Fruit fly (Drosophila melanogaster) whole organism, embryonic: ENCODE results near the gene PPP4R2r.

ENCODE experiments used
- Adf1 ChIP-seq: fragments of 200-800 bp; sonication (Bioruptor generic); IDR thresholded peaks from 2 replicates; pipeline ENCODE4 v1.3.6; 2022; ENCODE audit warnings: missing biosample characterization, missing genetic modification characterization
- Atf-2 ChIP-seq: fragments of 200-800 bp; sonication (Bioruptor generic); optimal IDR thresholded peaks from 2 replicates; lab custom pipeline; 2016; ENCODE audit warnings: missing biosample characterization, missing genetic modification characterization
- Bdp1 ChIP-seq: fragments of 200-800 bp; sonication (Bioruptor generic); optimal IDR thresholded peaks from 3 replicates; lab custom pipeline; 2016; ENCODE audit warnings: missing biosample characterization, missing genetic modification characterization
- Blimp-1 ChIP-seq: fragments of 200-800 bp; sonication (Bioruptor generic); optimal IDR thresholded peaks from 3 replicates; lab custom pipeline; 2018; ENCODE audit warnings: missing biosample characterization, missing genetic modification characterization, mild to moderate bottlenecking, moderate library complexity, missing genetic modification reagents
- CG1024 ChIP-seq: fragments of 200-800 bp; sonication (Bioruptor generic); IDR thresholded peaks from 2 replicates; pipeline ENCODE4 v1.3.6; 2022; ENCODE audit warnings: missing biosample characterization, missing genetic modification characterization
- CG10366 ChIP-seq: fragments of 200-800 bp; sonication (Bioruptor generic); IDR thresholded peaks from 2 replicates; pipeline ENCODE4 v1.3.6; 2022; ENCODE audit warnings: missing biosample characterization, missing genetic modification characterization
- CG12071 ChIP-seq: fragments of 200-800 bp; sonication (Bioruptor generic); optimal IDR thresholded peaks from 3 replicates; lab custom pipeline; 2018; ENCODE audit warnings: missing biosample characterization, mild to moderate bottlenecking, missing genetic modification characterization
- CG14710 ChIP-seq: fragments of 200-800 bp; sonication (Bioruptor generic); optimal IDR thresholded peaks from 3 replicates; lab custom pipeline; 2019; ENCODE audit warnings: missing biosample characterization, mild to moderate bottlenecking, missing genetic modification characterization, moderate library complexity
- CG15696 ChIP-seq: fragments of 200-800 bp; sonication (Bioruptor generic); optimal IDR thresholded peaks from 2 replicates; lab custom pipeline; 2019; ENCODE audit warnings: missing biosample characterization, mild to moderate bottlenecking, missing genetic modification characterization, moderate library complexity
- CG1603 ChIP-seq: fragments of 200-800 bp; sonication (Bioruptor generic); optimal IDR thresholded peaks from 2 replicates; lab custom pipeline; 2019; ENCODE audit warnings: missing biosample characterization, mild to moderate bottlenecking, missing genetic modification characterization, moderate library complexity
- CG17186 ChIP-seq: fragments of 200-800 bp; sonication (Bioruptor generic); optimal IDR thresholded peaks from 3 replicates; lab custom pipeline; 2017; ENCODE audit warnings: missing biosample characterization, missing genetic modification reagents, missing genetic modification characterization
- CG17385 ChIP-seq: fragments of 200-800 bp; sonication (Bioruptor generic); optimal IDR thresholded peaks from 3 replicates; lab custom pipeline; 2018; ENCODE audit warnings: missing biosample characterization, mild to moderate bottlenecking, missing genetic modification characterization
- CG18011 ChIP-seq: fragments of 200-800 bp; sonication (Bioruptor generic); optimal IDR thresholded peaks from 2 replicates; lab custom pipeline; 2017; ENCODE audit warnings: missing biosample characterization, missing genetic modification characterization, mild to moderate bottlenecking, moderate library complexity, missing genotype
- CG18764 ChIP-seq: fragments of 200-800 bp; sonication (Bioruptor generic); optimal IDR thresholded peaks from 3 replicates; lab custom pipeline; 2016; ENCODE audit warnings: missing biosample characterization, missing genetic modification characterization
- CG2116 ChIP-seq: fragments of 200-800 bp; sonication (Bioruptor generic); optimal IDR thresholded peaks from 3 replicates; lab custom pipeline; 2018; ENCODE audit warnings: missing biosample characterization, mild to moderate bottlenecking, missing genetic modification characterization
- CG2199 ChIP-seq: fragments of 200-800 bp; sonication (Bioruptor generic); IDR thresholded peaks from 3 replicates; pipeline ENCODE4 v1.3.6; 2022; ENCODE audit warnings: missing biosample characterization, missing genetic modification characterization
- CG4404 ChIP-seq: fragments of 200-800 bp; sonication (Bioruptor generic); IDR thresholded peaks from 2 replicates; pipeline ENCODE4 v1.3.6; 2022; ENCODE audit warnings: missing biosample characterization, missing genetic modification characterization
- CG4424 ChIP-seq: fragments of 200-800 bp; sonication (Bioruptor generic); optimal IDR thresholded peaks from 3 replicates; lab custom pipeline; 2016; ENCODE audit warnings: missing biosample characterization, missing genetic modification characterization
- CG4854 ChIP-seq: fragments of 200-800 bp; sonication (Bioruptor generic); optimal IDR thresholded peaks from 2 replicates; lab custom pipeline; 2016; ENCODE audit warnings: missing biosample characterization, missing genetic modification characterization, inconsistent platforms
- CG6689 ChIP-seq: fragments of 200-800 bp; sonication (Bioruptor generic); IDR thresholded peaks from 2 replicates; pipeline ENCODE4 v1.3.6; 2022; ENCODE audit warnings: missing biosample characterization, missing genetic modification characterization
- CG6813 ChIP-seq: fragments of 200-800 bp; sonication (Bioruptor generic); optimal IDR thresholded peaks from 2 replicates; lab custom pipeline; 2017; ENCODE audit warnings: missing biosample characterization, missing genetic modification characterization, mild to moderate bottlenecking, moderate library complexity, missing genetic modification reagents
- CG7745 ChIP-seq: fragments of 200-800 bp; sonication (Bioruptor generic); optimal IDR thresholded peaks from 2 replicates; lab custom pipeline; 2018; ENCODE audit warnings: missing biosample characterization, mild to moderate bottlenecking, missing genetic modification characterization, moderate library complexity
- CG7963 ChIP-seq: fragments of 200-800 bp; sonication (Bioruptor generic); IDR thresholded peaks from 3 replicates; pipeline ENCODE4 v1.3.6; 2022; ENCODE audit warnings: missing biosample characterization, missing genetic modification characterization; ENCODE audit not compliant: partially characterized antibody
- CG8281 ChIP-seq: fragments of 200-800 bp; sonication (Bioruptor generic); optimal IDR thresholded peaks from 2 replicates; lab custom pipeline; 2018; ENCODE audit warnings: missing biosample characterization, mild to moderate bottlenecking, missing genetic modification characterization, moderate library complexity
- CG9876 ChIP-seq: fragments of 200-800 bp; sonication (Bioruptor generic); optimal IDR thresholded peaks from 2 replicates; lab custom pipeline; 2016; ENCODE audit warnings: missing biosample characterization, missing genetic modification characterization
- HLH4C ChIP-seq: fragments of 200-800 bp; sonication (Bioruptor generic); IDR thresholded peaks from 3 replicates; pipeline ENCODE4 v1.3.6; 2022; ENCODE audit warnings: missing biosample characterization, missing genetic modification characterization; ENCODE audit not compliant: partially characterized antibody
- Hr3 ChIP-seq: fragments of 200-800 bp; sonication (Bioruptor generic); optimal IDR thresholded peaks from 3 replicates; lab custom pipeline; 2016; ENCODE audit warnings: missing biosample characterization, missing genetic modification characterization
- Lpt ChIP-seq: fragments of >200 bp; optimal IDR thresholded peaks from 2 replicates; lab custom pipeline; 2018; ENCODE audit warnings: missing biosample characterization, missing genetic modification characterization
- Mrtf ChIP-seq: fragments of 200-800 bp; sonication (Bioruptor generic); IDR thresholded peaks from 3 replicates; pipeline ENCODE4 v1.3.6; 2022; ENCODE audit warnings: missing biosample characterization, missing genetic modification characterization
- Neu2 ChIP-seq: fragments of 200-800 bp; sonication (Bioruptor generic); optimal IDR thresholded peaks from 3 replicates; lab custom pipeline; 2016; ENCODE audit warnings: missing biosample characterization, missing genetic modification characterization, borderline replicate concordance
- Nf-YC ChIP-seq: fragments of 200-800 bp; optimal IDR thresholded peaks from 3 replicates; lab custom pipeline; 2019; ENCODE audit warnings: missing biosample characterization, mild to moderate bottlenecking, missing genetic modification characterization, moderate library complexity
- Oaz ChIP-seq: fragments of 200-800 bp; sonication (Bioruptor generic); IDR thresholded peaks from 2 replicates; pipeline ENCODE4 v1.3.6; 2022; ENCODE audit warnings: missing biosample characterization, missing genetic modification characterization
- Poxn ChIP-seq: fragments of 200-800 bp; sonication (Bioruptor generic); IDR thresholded peaks from 2 replicates; pipeline ENCODE4 v1.3.6; 2022; ENCODE audit warnings: missing biosample characterization, missing genetic modification characterization
- Six4 ChIP-seq: fragments of 200-800 bp; sonication (Bioruptor generic); optimal IDR thresholded peaks from 2 replicates; lab custom pipeline; 2016; ENCODE audit warnings: missing biosample characterization, missing genetic modification characterization
- Sox100B ChIP-seq: fragments of 200-800 bp; sonication (Bioruptor generic); optimal IDR thresholded peaks from 3 replicates; lab custom pipeline; 2018; ENCODE audit warnings: missing biosample characterization, mild to moderate bottlenecking, missing genetic modification characterization
- Spps ChIP-seq: fragments of 200-800 bp; sonication (Bioruptor generic); optimal IDR thresholded peaks from 2 replicates; lab custom pipeline; 2018; ENCODE audit warnings: missing biosample characterization, mild to moderate bottlenecking, missing genetic modification characterization
- bsh ChIP-seq, 2 experiments: fragments of 200-800 bp; sonication (Bioruptor generic); optimal IDR thresholded peaks; 2 replicates each; lab custom pipeline; 2017 to 2018; ENCODE audit warnings: mild to moderate bottlenecking in 2 of 2, missing biosample characterization in 2 of 2, missing genetic modification characterization in 2 of 2, moderate library complexity in 1 of 2
- cwo ChIP-seq: fragments of 200-800 bp; sonication (Bioruptor generic); optimal IDR thresholded peaks from 3 replicates; lab custom pipeline; 2017; ENCODE audit warnings: missing biosample characterization, missing genetic modification characterization, mild to moderate bottlenecking, moderate library complexity, missing genetic modification reagents
- hth ChIP-seq: fragments of >200 bp; optimal IDR thresholded peaks from 2 replicates; lab custom pipeline; 2017; ENCODE audit warnings: inconsistent platforms
- klu ChIP-seq: fragments of 200-800 bp; sonication (Bioruptor generic); IDR thresholded peaks from 2 replicates; pipeline ENCODE4 v1.3.6; 2022; ENCODE audit warnings: missing biosample characterization, missing genetic modification characterization
- nau ChIP-seq: fragments of 200-800 bp; sonication (Bioruptor generic); optimal IDR thresholded peaks from 3 replicates; lab custom pipeline; 2017; ENCODE audit warnings: missing biosample characterization, mild to moderate bottlenecking, missing genetic modification characterization, missing genetic modification reagents
- psq ChIP-seq: fragments of 200-800 bp; sonication (Bioruptor generic); optimal IDR thresholded peaks from 2 replicates; lab custom pipeline; 2017; ENCODE audit warnings: missing biosample characterization, missing genetic modification characterization
- ranshi ChIP-seq: fragments of 200-800 bp; sonication (Bioruptor generic); IDR thresholded peaks from 2 replicates; pipeline ENCODE4 v1.3.6; 2022; ENCODE audit warnings: missing biosample characterization, missing genetic modification characterization
- rib ChIP-seq: fragments of 200-800 bp; sonication (Bioruptor generic); IDR thresholded peaks from 2 replicates; pipeline ENCODE4 v1.3.6; 2022; ENCODE audit warnings: missing biosample characterization, missing genetic modification characterization
- sim ChIP-seq: fragments of 200-800 bp; sonication (Bioruptor generic); IDR thresholded peaks from 2 replicates; pipeline ENCODE4 v1.3.6; 2022; ENCODE audit warnings: missing biosample characterization, missing genetic modification characterization
- sima ChIP-seq: fragments of 200-800 bp; sonication (Bioruptor generic); optimal IDR thresholded peaks from 2 replicates; lab custom pipeline; 2016; ENCODE audit warnings: missing biosample characterization, missing genetic modification characterization
- sisA ChIP-seq: fragments of 200-800 bp; sonication (Bioruptor generic); IDR thresholded peaks from 2 replicates; pipeline ENCODE4 v1.3.6; 2022; ENCODE audit warnings: missing biosample characterization, missing genetic modification characterization
- so ChIP-seq: fragments of 200-800 bp; sonication (Bioruptor generic); IDR thresholded peaks from 3 replicates; pipeline ENCODE4 v1.3.6; 2022; ENCODE audit warnings: missing biosample characterization, missing genetic modification characterization
- sqz ChIP-seq: fragments of 200-800 bp; sonication (Bioruptor generic); optimal IDR thresholded peaks from 3 replicates; lab custom pipeline; 2018; ENCODE audit warnings: missing biosample characterization, mild to moderate bottlenecking, missing genetic modification characterization
- toy ChIP-seq: fragments of 200-800 bp; sonication (Bioruptor generic); IDR thresholded peaks from 2 replicates; pipeline ENCODE4 v1.3.6; 2022; ENCODE audit warnings: missing biosample characterization, missing genetic modification characterization
- zen ChIP-seq: fragments of 200-800 bp; sonication (Bioruptor generic); optimal IDR thresholded peaks from 3 replicates; lab custom pipeline; 2018; ENCODE audit warnings: missing biosample characterization, mild to moderate bottlenecking, missing genetic modification characterization, moderate library complexity

Gene PPP4R2r

dm6 chrX:10463056-10463710, 15.5 kb upstream of the PPP4R2r start (continued):
- TF ChIP-seq CG17385 (no peak), CG9876 (GFP tag; lab: Kevin White, UChicago) (no peak), Six4 (GFP tag; lab: Kevin White, UChicago) (no peak), CG6689 (GFP tag; lab: Robert Waterston, UW) (no peak), CG2199 (no peak), klu (GFP tag; lab: Robert Waterston, UW) (no peak), CG4404 (GFP tag; lab: Robert Waterston, UW) (no peak), Lpt (GFP tag; lab: Kevin White, UChicago) (no peak), CG1603 (tag; lab: Kevin White, UChicago) (no peak), Atf-2 (GFP tag; lab: Kevin White, UChicago) (no peak), CG4424 (GFP tag; lab: Kevin White, UChicago) (peak; percentile 7), bsh (GFP tag; optimal IDR thresholded peaks at IDR 0.05; lab: Kevin White, UChicago) (no peak), ranshi (GFP tag; lab: Robert Waterston, UW) (no peak), Spps (tag; lab: Kevin White, UChicago) (no peak), CG8281 (tag; lab: Kevin White, UChicago) (no peak), CG7963 (no peak), Mrtf (GFP tag; lab: Robert Waterston, UW) (no peak), toy (GFP tag; lab: Robert Waterston, UW) (no peak), CG18764 (GFP tag; lab: Kevin White, UChicago) (no peak), Oaz (GFP tag; lab: Robert Waterston, UW) (no peak), Bdp1 (no peak), HLH4C (GFP tag; lab: Robert Waterston, UW) (peak; percentile 69), sqz (GFP tag; lab: Kevin White, UChicago) (no peak), sim (no peak), hth (lab: Kevin White, UChicago) (no peak), Hr3 (no peak), CG17186 (GFP tag; lab: Kevin White, UChicago) (peak; percentile 61), Nf-YC (peak; percentile 29), nau (GFP tag; lab: Kevin White, UChicago) (no peak), CG14710 (tag; lab: Kevin White, UChicago) (peak; percentile 26), so (GFP tag; lab: Robert Waterston, UW) (no peak), CG6813 (GFP tag; lab: Kevin White, UChicago) (no peak), CG7745 (tag; lab: Kevin White, UChicago) (no peak), CG18011 (GFP tag; lab: Kevin White, UChicago) (no peak), CG12071 (no peak), Adf1 (GFP tag; lab: Robert Waterston, UW) (no peak; the same call in 1 of the 2 replicates), CG2116 (GFP tag; lab: Kevin White, UChicago) (peak; percentile 74), rib (GFP tag; lab: Robert Waterston, UW) (no peak), psq (GFP tag; lab: Kevin White, UChicago) (no peak), zen (tag; lab: Kevin White, UChicago) (peak; percentile 32), cwo (GFP tag; lab: Kevin White, UChicago) (no peak), sima (GFP tag; lab: Kevin White, UChicago) (no peak), CG10366 (no peak), Poxn (GFP tag; lab: Robert Waterston, UW) (no peak), Sox100B (no peak), sisA (GFP tag; lab: Robert Waterston, UW) (no peak), CG15696 (tag; lab: Kevin White, UChicago) (no peak), Neu2 (no peak), Blimp-1 (GFP tag; lab: Kevin White, UChicago) (no peak), CG4854 (GFP tag; lab: Kevin White, UChicago) (no peak), CG1024 (GFP tag; lab: Robert Waterston, UW) (no peak)
